Worm (Caenorhabditis elegans): ENCODE results near the gene F52G2.3.

DNA sequence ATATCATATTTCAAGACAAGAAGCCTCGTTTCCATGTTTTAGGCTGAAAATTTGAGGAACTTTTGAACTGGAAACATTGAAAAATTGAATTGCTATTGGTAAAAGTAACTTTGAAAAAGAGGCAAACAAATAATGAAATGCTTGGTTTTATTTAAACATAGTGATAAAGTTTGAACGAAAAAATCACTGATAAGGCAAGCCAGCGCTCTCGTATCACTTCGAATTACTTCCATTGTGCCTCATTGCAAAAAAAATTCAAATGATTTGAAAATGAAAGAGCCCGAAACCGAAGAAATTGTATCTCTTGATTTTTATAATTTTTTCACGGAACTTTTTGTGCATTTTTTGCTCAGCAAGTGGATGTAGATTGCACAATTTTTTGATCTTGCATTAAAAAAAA is at the start of gene F52G2.3:
- no peak for TF ChIP-seq snpc-4 (tag; optimal IDR thresholded peaks at IDR 0.05)
- TF ChIP-seq F13H6.1 (tag; optimal IDR thresholded peaks at IDR 0.05), result no peak
- no peak for TF ChIP-seq crh-2 (tag; optimal IDR thresholded peaks at IDR 0.05)
- no peak for TF ChIP-seq blmp-1 (tag; optimal IDR thresholded peaks at IDR 0.05; ENCODE audit: insufficient read depth)
- no peak for TF ChIP-seq nhr-11 (tag; optimal IDR thresholded peaks at IDR 0.05)
- TF ChIP-seq unc-62 (GFP tag; optimal IDR thresholded peaks at IDR 0.05), result no peak
- no peak for TF ChIP-seq ceh-16 (tag; optimal IDR thresholded peaks at IDR 0.05)
- TF ChIP-seq mdl-1 (tag; optimal IDR thresholded peaks at IDR 0.05), result no peak
- TF ChIP-seq lsy-2 (tag; optimal IDR thresholded peaks at IDR 0.05), result no peak
- no peak for TF ChIP-seq lin-39 (tag; optimal IDR thresholded peaks at IDR 0.05)
- no peak for TF ChIP-seq lin-13 (GFP tag; optimal IDR thresholded peaks at IDR 0.05)
- no peak for TF ChIP-seq nhr-77 (tag; optimal IDR thresholded peaks at IDR 0.05)

Measured in whole organism, L2 larva.